Worm (Caenorhabditis elegans): ENCODE measurements around the gene C27A2.7.

- no peak for TF ChIP-seq him-1 (tag; optimal IDR thresholded peaks at IDR 0.05)
- TF ChIP-seq W03F9.2 (tag; optimal IDR thresholded peaks at IDR 0.05), result no peak
- no peak for TF ChIP-seq dao-5 (tag; optimal IDR thresholded peaks at IDR 0.05)
These were observed 50.6 kb downstream of the C27A2.7 start for ce11 chrII:5020513-5021081.
